Worm (Caenorhabditis elegans) whole organism, early embryonic: Measurements from ENCODE around the gene Y50E8A.12.
"Not testable (repeated sequence)": the region's sequence is repeated elsewhere in the genome, so short reads cannot be mapped to it uniquely, and the experiment has no call there.

ENCODE experiments used
- B0310.2 ChIP-seq: sonication (generic microtip); optimal IDR thresholded peaks from 2 replicates; lab custom pipeline; 2016; ENCODE audit warnings: mild to moderate bottlenecking, missing genetic modification characterization, missing compliant biosample characterization
- F13C5.2 ChIP-seq: sonication (generic microtip); optimal IDR thresholded peaks from 2 replicates; lab custom pipeline; 2017; ENCODE audit warnings: mild to moderate bottlenecking, missing genetic modification characterization, inconsistent platforms, missing compliant biosample characterization
- aly-1 ChIP-seq: sonication (generic microtip); optimal IDR thresholded peaks from 2 replicates; lab custom pipeline; 2016; ENCODE audit warnings: missing genetic modification characterization, missing compliant biosample characterization
- ama-1 ChIP-seq: fragments of 150-350 bp; optimal IDR thresholded peaks from 2 replicates; lab custom pipeline; 2014
- ceh-13 ChIP-seq: fragments of 200-800 bp; sonication (Bioruptor generic); optimal IDR thresholded peaks from 2 replicates; lab custom pipeline; 2018; ENCODE audit warnings: mild to moderate bottlenecking, missing genetic modification characterization, missing compliant biosample characterization
- ceh-36 ChIP-seq: sonication (generic microtip); optimal IDR thresholded peaks from 2 replicates; lab custom pipeline; 2016; ENCODE audit warnings: missing genetic modification characterization, inconsistent platforms, missing compliant biosample characterization
- ets-7 ChIP-seq: sonication (generic microtip); optimal IDR thresholded peaks from 2 replicates; lab custom pipeline; 2016; ENCODE audit warnings: missing genotype, missing genetic modification characterization, missing compliant biosample characterization
- flt-1 ChIP-seq: fragments of 200-800 bp; sonication (Bioruptor generic); IDR thresholded peaks from 2 replicates; pipeline ENCODE4 v1.3.6; 2022; ENCODE audit warnings: missing genetic modification characterization, missing compliant biosample characterization
- hmbx-1 ChIP-seq: sonication (generic microtip); optimal IDR thresholded peaks from 2 replicates; lab custom pipeline; 2016; ENCODE audit warnings: mild to moderate bottlenecking, missing genetic modification characterization, missing compliant biosample characterization
- hmg-4 ChIP-seq: fragments of 200-800 bp; sonication (Bioruptor generic); optimal IDR thresholded peaks from 2 replicates; lab custom pipeline; 2018; ENCODE audit warnings: mild to moderate bottlenecking, missing genetic modification characterization, missing compliant biosample characterization
- hnd-1 ChIP-seq: sonication (generic microtip); optimal IDR thresholded peaks from 2 replicates; lab custom pipeline; 2016; ENCODE audit warnings: missing genetic modification characterization, missing compliant biosample characterization
- pes-1 ChIP-seq: fragments of 200-800 bp; sonication (Bioruptor generic); IDR thresholded peaks from 2 replicates; pipeline ENCODE4 v1.3.6; 2022; ENCODE audit warnings: missing genetic modification reagents, missing genetic modification characterization, missing compliant biosample characterization
- scrt-1 ChIP-seq: fragments of 200-800 bp; sonication (Bioruptor generic); IDR thresholded peaks from 2 replicates; pipeline ENCODE4 v1.3.6; 2022; ENCODE audit warnings: missing genetic modification characterization, missing compliant biosample characterization
- sea-1 ChIP-seq: fragments of 200-800 bp; sonication (Bioruptor generic); conservative IDR thresholded peaks from 2 replicates; pipeline ENCODE4 v1.3.6; 2022; ENCODE audit warnings: missing genetic modification characterization, missing compliant biosample characterization
- tbx-11 ChIP-seq: fragments of 200-800 bp; sonication (Bioruptor generic); IDR thresholded peaks from 2 replicates; pipeline ENCODE4 v1.3.6; 2022; ENCODE audit warnings: missing genetic modification characterization, missing compliant biosample characterization
- tbx-37 ChIP-seq: fragments of 200-800 bp; sonication (Bioruptor generic); conservative IDR thresholded peaks from 2 replicates; pipeline ENCODE4 v1.3.6; 2022; ENCODE audit warnings: missing genetic modification reagents, missing genetic modification characterization, missing compliant biosample characterization
- tra-4 ChIP-seq: sonication (generic microtip); optimal IDR thresholded peaks from 2 replicates; lab custom pipeline; 2017; ENCODE audit warnings: missing genetic modification characterization, missing compliant biosample characterization

The Y50E8A.12 gene

ce11 chrV:14826952-14827351 lies 42.9 kb upstream of the Y50E8A.12 start, which contains the start of gene nspa-8:
nspa-8 (minus strand) TSS chrV:14827052.
- TF ChIP-seq tbx-37 (GFP tag; lab: Robert Waterston, UW); ceh-36 (tag; lab: Kevin White, UChicago); hnd-1 (tag; lab: Kevin White, UChicago): not testable (repeated sequence)

DNA sequence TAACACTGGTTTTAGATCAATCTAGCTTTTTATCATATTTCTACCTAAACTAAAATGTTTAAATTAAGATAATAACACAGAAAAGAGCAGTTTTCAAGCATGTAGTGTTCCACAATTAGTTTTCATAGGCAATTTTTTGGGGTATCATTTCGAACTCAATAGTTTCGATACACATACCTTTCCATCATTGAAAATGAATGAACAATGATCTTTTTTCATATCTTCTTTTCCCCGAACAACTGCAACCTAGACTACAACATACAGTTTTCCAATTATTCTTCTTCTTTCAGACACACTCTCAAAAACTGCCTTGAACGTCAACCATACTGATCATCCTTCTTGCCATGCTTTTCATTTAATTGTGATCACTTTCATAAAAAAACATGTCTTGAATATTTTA lies 40.1 kb upstream of the Y50E8A.12 start, which contains the start of gene W06A7.4:
W06A7.4 (plus strand) TSS at position 301 of the 400 bp plus-strand sequence.
- TF ChIP-seq ceh-36 (tag; lab: Kevin White, UChicago) (no peak), tbx-37 (GFP tag; lab: Robert Waterston, UW) (no peak)

- no peak for TF ChIP-seq tbx-37 (GFP tag; lab: Robert Waterston, UW)
- no peak for TF ChIP-seq scrt-1 (GFP tag; lab: Robert Waterston, UW)
- TF ChIP-seq hnd-1 (tag; lab: Kevin White, UChicago) = no peak
- no peak for TF ChIP-seq tbx-11
- TF ChIP-seq pes-1 (GFP tag; lab: Robert Waterston, UW) = no peak
- no peak for TF ChIP-seq F13C5.2 (tag; lab: Kevin White, UChicago)
- TF ChIP-seq ceh-36 (tag; lab: Kevin White, UChicago) = no peak
- TF ChIP-seq hmbx-1 (tag; lab: Kevin White, UChicago) = no peak
- TF ChIP-seq flt-1 (GFP tag; lab: Robert Waterston, UW) = no peak
- no peak for TF ChIP-seq ets-7 (tag; lab: Kevin White, UChicago)
- TF ChIP-seq aly-1 = no peak
- no peak for TF ChIP-seq sea-1 (GFP tag; lab: Robert Waterston, UW)
- TF ChIP-seq tra-4 (tag; lab: Kevin White, UChicago) = no peak
- no peak for TF ChIP-seq ceh-13 (GFP tag; lab: Kevin White, UChicago)
Measured at ce11 chrV:14821553-14821952, 37.5 kb upstream of the Y50E8A.12 start, which contains the start of gene W06A7.2. W06A7.2 (plus strand) TSS chrV:14821853.

ce11 chrV:14820314-14820713 lies 36.3 kb upstream of the Y50E8A.12 start:
- TF ChIP-seq hmbx-1 (tag; lab: Kevin White, UChicago) (no peak), scrt-1 (GFP tag; lab: Robert Waterston, UW) (no peak), F13C5.2 (tag; lab: Kevin White, UChicago) (no peak), hnd-1 (tag; lab: Kevin White, UChicago) (no peak), hmg-4 (GFP tag; lab: Kevin White, UChicago) (no peak), ceh-36 (tag; lab: Kevin White, UChicago) (no peak), flt-1 (GFP tag; lab: Robert Waterston, UW) (no peak), tbx-37 (GFP tag; lab: Robert Waterston, UW) (no peak), pes-1 (GFP tag; lab: Robert Waterston, UW) (no peak), ceh-13 (GFP tag; lab: Kevin White, UChicago) (no peak), aly-1 (no peak), tra-4 (tag; lab: Kevin White, UChicago) (no peak), B0310.2 (tag; lab: Kevin White, UChicago) (no peak), ama-1 (lab: Kevin White, UChicago) (no peak), tbx-11 (no peak), ets-7 (tag; lab: Kevin White, UChicago) (no peak), sea-1 (GFP tag; lab: Robert Waterston, UW) (no peak)

DNA sequence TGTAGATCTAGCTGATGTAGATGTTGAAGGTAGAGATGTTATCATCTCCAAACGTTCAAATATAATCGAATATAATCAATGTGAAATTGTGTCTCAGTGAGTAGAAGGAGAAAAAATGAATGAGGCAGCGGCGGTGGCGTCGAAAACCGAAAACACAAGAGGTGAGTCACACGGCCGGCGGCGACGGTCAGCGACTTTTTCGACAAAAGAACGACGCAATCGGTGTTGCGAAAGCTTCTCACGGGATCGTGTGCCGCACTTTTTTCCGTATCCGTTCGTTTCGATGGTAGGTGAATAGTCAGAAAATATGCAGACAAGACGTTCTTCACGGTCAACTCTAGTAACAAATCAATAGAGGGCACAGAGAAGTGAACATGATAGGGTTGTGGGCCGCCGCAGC lies 31.5 kb upstream of the Y50E8A.12 start, which contains the start of gene rin-1:
rin-1 (minus strand) TSS at position 101 of the 400 bp plus-strand sequence.
- TF ChIP-seq tra-4 (tag; lab: Kevin White, UChicago) = no peak
- TF ChIP-seq pes-1 (GFP tag; lab: Robert Waterston, UW) = no peak
- no peak for TF ChIP-seq F13C5.2 (tag; lab: Kevin White, UChicago)
- TF ChIP-seq flt-1 (GFP tag; lab: Robert Waterston, UW) = no peak
- TF ChIP-seq scrt-1 (GFP tag; lab: Robert Waterston, UW) = no peak
- TF ChIP-seq hmbx-1 (tag; lab: Kevin White, UChicago) = no peak
- TF ChIP-seq aly-1 = no peak
- TF ChIP-seq B0310.2 (tag; lab: Kevin White, UChicago) = no peak
- TF ChIP-seq hnd-1 (tag; lab: Kevin White, UChicago) = no peak
- no peak for TF ChIP-seq ama-1 (lab: Kevin White, UChicago)
- no peak for TF ChIP-seq tbx-37 (GFP tag; lab: Robert Waterston, UW)
- TF ChIP-seq ets-7 (tag; lab: Kevin White, UChicago) = no peak
- TF ChIP-seq hmg-4 (GFP tag; lab: Kevin White, UChicago) = no peak
- no peak for TF ChIP-seq ceh-36 (tag; lab: Kevin White, UChicago)
- no peak for TF ChIP-seq tbx-11
- TF ChIP-seq sea-1 (GFP tag; lab: Robert Waterston, UW) = no peak
- no peak for TF ChIP-seq ceh-13 (GFP tag; lab: Kevin White, UChicago)

DNA sequence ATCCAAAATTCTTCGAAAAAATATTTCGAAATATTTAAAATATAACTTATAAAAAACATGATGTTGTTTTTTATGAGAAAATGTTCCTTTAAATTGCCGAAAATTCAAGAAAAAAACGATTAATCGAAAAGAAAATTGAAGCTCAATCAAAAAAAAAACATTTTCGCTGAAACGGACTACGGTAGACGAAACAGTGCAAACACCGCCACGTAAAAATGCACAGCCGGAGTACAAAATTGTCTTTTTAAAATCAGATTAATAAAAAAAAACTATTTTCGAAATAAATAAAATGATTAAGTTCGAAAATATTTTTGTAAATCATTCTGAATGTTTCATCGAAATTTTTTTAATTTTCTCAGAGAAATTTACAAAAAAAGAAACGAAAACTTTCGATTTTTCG lies 29.6 kb upstream of the Y50E8A.12 start:
- TF ChIP-seq hmg-4 (GFP tag; lab: Kevin White, UChicago) = no peak
- no peak for TF ChIP-seq tbx-37 (GFP tag; lab: Robert Waterston, UW)
- no peak for TF ChIP-seq tbx-11
- no peak for TF ChIP-seq ama-1 (lab: Kevin White, UChicago)
- no peak for TF ChIP-seq ceh-36 (tag; lab: Kevin White, UChicago)
- no peak for TF ChIP-seq ets-7 (tag; lab: Kevin White, UChicago)
- TF ChIP-seq hnd-1 (tag; lab: Kevin White, UChicago) = no peak
- no peak for TF ChIP-seq flt-1 (GFP tag; lab: Robert Waterston, UW)
- no peak for TF ChIP-seq F13C5.2 (tag; lab: Kevin White, UChicago)
- TF ChIP-seq aly-1 = no peak
- TF ChIP-seq tra-4 (tag; lab: Kevin White, UChicago) = no peak
- no peak for TF ChIP-seq hmbx-1 (tag; lab: Kevin White, UChicago)
- TF ChIP-seq ceh-13 (GFP tag; lab: Kevin White, UChicago) = no peak
- TF ChIP-seq B0310.2 (tag; lab: Kevin White, UChicago) = no peak
- TF ChIP-seq pes-1 (GFP tag; lab: Robert Waterston, UW) = no peak
- TF ChIP-seq sea-1 (GFP tag; lab: Robert Waterston, UW) = no peak
- no peak for TF ChIP-seq scrt-1 (GFP tag; lab: Robert Waterston, UW)
